Worm (Caenorhabditis elegans) whole organism, L2 larva: ENCODE measurements around the gene lite-1.

Experiments used
- C34F6.9 ChIP-seq: fragments of 150-350 bp; optimal IDR thresholded peaks from 2 replicates; lab custom pipeline; 2014; ENCODE audit warnings: missing biosample characterization, missing genetic modification characterization
- F13H6.1 ChIP-seq: sonication (generic microtip); optimal IDR thresholded peaks from 2 replicates; lab custom pipeline; 2016; ENCODE audit warnings: missing genetic modification characterization, missing compliant biosample characterization
- R02D3.7 ChIP-seq: fragments of 150-350 bp; optimal IDR thresholded peaks from 2 replicates; lab custom pipeline; 2014; ENCODE audit warnings: missing biosample characterization, missing genetic modification characterization
- ZK546.5 ChIP-seq: sonication (generic microtip); optimal IDR thresholded peaks from 2 replicates; lab custom pipeline; 2017; ENCODE audit warnings: missing biosample characterization, missing genetic modification characterization
- alr-1 ChIP-seq: fragments of 150-350 bp; optimal IDR thresholded peaks from 2 replicates; lab custom pipeline; 2014; ENCODE audit warnings: missing biosample characterization, missing genetic modification characterization
- ama-1 ChIP-seq: fragments of 150-350 bp; optimal IDR thresholded peaks from 2 replicates; lab custom pipeline; 2018; ENCODE audit warnings: inconsistent platforms
- blmp-1 ChIP-seq: sonication (generic microtip); optimal IDR thresholded peaks from 2 replicates; lab custom pipeline; 2017; ENCODE audit warnings: missing genetic modification characterization, mild to moderate bottlenecking, missing compliant biosample characterization, antibody characterized with exemption, moderate library complexity; ENCODE audit not compliant: insufficient read depth
- crh-2 ChIP-seq: sonication (generic microtip); optimal IDR thresholded peaks from 2 replicates; lab custom pipeline; 2017; ENCODE audit warnings: missing biosample characterization, missing genetic modification characterization
- dmd-4 ChIP-seq: sonication (generic microtip); optimal IDR thresholded peaks from 2 replicates; lab custom pipeline; 2017; ENCODE audit warnings: missing biosample characterization, missing genetic modification characterization
- elt-1 ChIP-seq: fragments of 150-350 bp; optimal IDR thresholded peaks from 2 replicates; lab custom pipeline; 2014; ENCODE audit warnings: missing biosample characterization, missing genetic modification characterization
- elt-3 ChIP-seq: sonication (generic microtip); optimal IDR thresholded peaks from 2 replicates; lab custom pipeline; 2017; ENCODE audit warnings: missing biosample characterization, missing genetic modification characterization
- fos-1 ChIP-seq: fragments of 150-350 bp; optimal IDR thresholded peaks from 2 replicates; lab custom pipeline; 2014; ENCODE audit warnings: missing biosample characterization, missing genetic modification characterization
- gmeb-1 ChIP-seq: fragments of 150-350 bp; optimal IDR thresholded peaks from 2 replicates; lab custom pipeline; 2014; ENCODE audit warnings: missing biosample characterization, missing genetic modification characterization
- lin-13 ChIP-seq: fragments of 150-350 bp; optimal IDR thresholded peaks from 2 replicates; lab custom pipeline; 2014; ENCODE audit warnings: missing biosample characterization, missing genetic modification reagents, missing genetic modification characterization
- lin-39 ChIP-seq: fragments of 150-350 bp; optimal IDR thresholded peaks from 2 replicates; lab custom pipeline; 2014; ENCODE audit warnings: missing biosample characterization, missing genetic modification reagents, missing genetic modification characterization
- lsy-2 ChIP-seq, 2 experiments: fragments of 150-350 bp in 1 of 2; sonication (generic microtip) in 1 of 2; optimal IDR thresholded peaks; 2 replicates each; lab custom pipeline; 2014 to 2017; ENCODE audit warnings: missing biosample characterization in 2 of 2, missing genetic modification characterization in 2 of 2
- mab-5 ChIP-seq: fragments of 150-350 bp; optimal IDR thresholded peaks from 2 replicates; lab custom pipeline; 2014; ENCODE audit warnings: missing biosample characterization, missing genetic modification characterization
- mbf-1 ChIP-seq: sonication (generic microtip); optimal IDR thresholded peaks from 2 replicates; lab custom pipeline; 2017; ENCODE audit warnings: missing biosample characterization, missing genetic modification characterization
- mdl-1 ChIP-seq, 2 experiments: fragments of 150-350 bp in 1 of 2; sonication (generic microtip) in 1 of 2; optimal IDR thresholded peaks; 2 replicates each; lab custom pipeline; 2017; ENCODE audit warnings: missing biosample characterization in 2 of 2, missing genetic modification characterization in 2 of 2
- nhr-12 ChIP-seq: fragments of 150-350 bp; optimal IDR thresholded peaks from 2 replicates; lab custom pipeline; 2014; ENCODE audit warnings: missing biosample characterization, missing genetic modification characterization
- nhr-129 ChIP-seq: fragments of 150-350 bp; optimal IDR thresholded peaks from 2 replicates; lab custom pipeline; 2014; ENCODE audit warnings: missing biosample characterization, missing genetic modification characterization
- nhr-21 ChIP-seq: fragments of 150-350 bp; optimal IDR thresholded peaks from 2 replicates; lab custom pipeline; 2014; ENCODE audit warnings: missing biosample characterization, missing genetic modification characterization
- nhr-23 ChIP-seq: fragments of 150-350 bp; optimal IDR thresholded peaks from 2 replicates; lab custom pipeline; 2014; ENCODE audit warnings: missing biosample characterization, missing genetic modification reagents, missing genetic modification characterization
- nhr-25 ChIP-seq: fragments of 150-350 bp; sonication (generic microtip); optimal IDR thresholded peaks from 3 replicates; lab custom pipeline; 2014; ENCODE audit warnings: missing biosample characterization, missing genetic modification characterization
- nhr-6 ChIP-seq: fragments of 150-350 bp; optimal IDR thresholded peaks from 2 replicates; lab custom pipeline; 2014; ENCODE audit warnings: missing biosample characterization, missing genetic modification characterization
- peb-1 ChIP-seq: fragments of 150-350 bp; optimal IDR thresholded peaks from 2 replicates; lab custom pipeline; 2014; ENCODE audit warnings: missing biosample characterization, missing genetic modification characterization
- sem-4 ChIP-seq: fragments of 150-350 bp; optimal IDR thresholded peaks from 2 replicates; lab custom pipeline; 2014; ENCODE audit warnings: missing biosample characterization, missing genetic modification reagents, missing genetic modification characterization
- sma-9 ChIP-seq, 2 experiments: fragments of 150-350 bp in 1 of 2; sonication (generic microtip) in 1 of 2; optimal IDR thresholded peaks; 2 replicates each; lab custom pipeline; 2014 to 2016; ENCODE audit warnings: missing genetic modification characterization in 2 of 2, mild to moderate bottlenecking in 1 of 2, missing biosample characterization in 1 of 2, missing compliant biosample characterization in 1 of 2, missing genetic modification reagents in 1 of 2, moderate library complexity in 1 of 2
- unc-39 ChIP-seq: fragments of 150-350 bp; optimal IDR thresholded peaks from 2 replicates; lab custom pipeline; 2014; ENCODE audit warnings: missing biosample characterization, missing genetic modification characterization
- unc-55 ChIP-seq: fragments of 150-350 bp; sonication (generic microtip); optimal IDR thresholded peaks from 3 replicates; lab custom pipeline; 2014; ENCODE audit warnings: missing biosample characterization, missing genetic modification reagents, missing genetic modification characterization
- unc-62 ChIP-seq: fragments of 150-350 bp; optimal IDR thresholded peaks from 2 replicates; lab custom pipeline; 2014; ENCODE audit warnings: missing biosample characterization, missing genetic modification reagents, missing genetic modification characterization
- zag-1 ChIP-seq: fragments of 150-350 bp; optimal IDR thresholded peaks from 2 replicates; lab custom pipeline; 2014; ENCODE audit warnings: missing biosample characterization, missing genetic modification characterization
- ztf-1 ChIP-seq: fragments of 200-800 bp; sonication (Bioruptor generic); conservative IDR thresholded peaks from 2 replicates; pipeline ENCODE4 v1.3.6; 2022; ENCODE audit warnings: missing genetic modification characterization, missing compliant biosample characterization
- ztf-4 ChIP-seq: fragments of 150-350 bp; optimal IDR thresholded peaks from 2 replicates; lab custom pipeline; 2014; ENCODE audit warnings: missing biosample characterization, missing genetic modification characterization

Gene lite-1

DNA sequence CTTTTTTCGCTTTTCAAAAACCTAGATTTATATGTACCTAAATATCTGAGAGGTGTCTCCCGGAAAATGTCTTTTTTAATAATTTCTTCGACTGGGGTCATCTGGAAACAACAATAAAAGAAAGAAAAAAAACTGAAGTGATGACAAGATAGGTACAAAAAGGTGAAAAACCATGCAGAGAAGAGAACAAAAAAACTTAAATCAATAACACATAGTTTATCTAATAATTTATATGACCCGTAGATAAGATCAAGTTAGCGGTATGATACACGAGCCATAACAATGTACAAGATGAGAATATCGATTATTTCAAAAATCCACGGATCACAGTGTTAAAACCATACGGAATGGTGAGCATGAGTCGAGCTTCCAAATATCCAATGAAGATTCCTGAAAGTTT, 24.3 kb downstream of the lite-1 start, which contains the start of gene mtp-18:
mtp-18 (minus strand) TSS at position 101 of the 400 bp plus-strand sequence.
- TF ChIP-seq elt-3 (tag; lab: Kevin White, UChicago) (no peak), lin-13 (GFP tag; lab: Kevin White, UChicago) (no peak), ZK546.5 (tag; lab: Kevin White, UChicago) (no peak), F13H6.1 (tag; lab: Kevin White, UChicago) (no peak)

DNA sequence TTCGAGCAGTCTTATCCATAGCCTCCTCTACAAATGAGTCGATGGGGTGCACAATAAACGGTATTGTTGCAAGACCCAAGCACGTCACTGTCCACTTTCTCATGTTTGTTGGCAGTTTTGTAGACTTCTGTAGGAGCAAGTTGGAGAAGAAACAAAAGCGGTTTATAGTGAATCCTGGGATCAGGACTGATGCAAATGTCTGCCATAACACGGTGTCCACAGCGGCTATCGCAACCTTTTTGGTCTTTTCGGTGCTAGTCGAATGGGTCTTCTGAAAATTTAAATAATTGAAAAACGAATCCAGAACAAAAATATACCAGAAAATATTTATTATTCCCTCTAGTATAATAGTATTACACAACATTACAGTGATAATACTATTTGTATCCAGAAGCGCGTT, 25.2 kb downstream of the lite-1 start:
- TF ChIP-seq nhr-21 (tag; lab: Kevin White, UChicago) (no peak), F13H6.1 (tag; lab: Kevin White, UChicago) (no peak), lsy-2 (tag; optimal IDR thresholded peaks at IDR 0.05; lab: Kevin White, UChicago) (no peak), peb-1 (no peak), elt-1 (tag; lab: Kevin White, UChicago) (no peak)
- TF ChIP-seq, all 48 proteins: peak for 0

- TF ChIP-seq sma-9 (GFP tag; optimal IDR thresholded peaks at IDR 0.05; lab: Kevin White, UChicago) (peak; percentile 80), sma-9 (tag; optimal IDR thresholded peaks at IDR 0.05; lab: Kevin White, UChicago) (no peak), nhr-129 (tag; lab: Kevin White, UChicago) (peak; percentile 79), F13H6.1 (tag; lab: Kevin White, UChicago) (peak; percentile 27), lsy-2 (tag; optimal IDR thresholded peaks at IDR 0.05; lab: Kevin White, UChicago) (peak in 1 of 2 experiments; percentile 48), crh-2 (tag; lab: Kevin White, UChicago) (peak; percentile 59), nhr-25 (tag; lab: Kevin White, UChicago) (peak; percentile 69), mbf-1 (tag; lab: Kevin White, UChicago) (no peak), mdl-1 (tag; optimal IDR thresholded peaks at IDR 0.05; lab: Kevin White, UChicago) (no peak), mab-5 (tag; lab: Kevin White, UChicago) (no peak), nhr-12 (no peak), unc-39 (tag; lab: Kevin White, UChicago) (no peak), nhr-6 (peak; percentile 26), R02D3.7 (no peak), fos-1 (tag; lab: Kevin White, UChicago) (peak; percentile 31), blmp-1 (peak; percentile 88), C34F6.9 (tag; lab: Kevin White, UChicago) (peak; percentile 39), ama-1 (peak; percentile 12), nhr-21 (tag; lab: Kevin White, UChicago) (peak; percentile 27)
Observed at ce11 chrX:6204696-6205232, 25.8 kb downstream of the lite-1 start, which contains the start of gene bca-1. Gene bca-1 (minus strand): TSS chrX:6204746.

ce11 chrX:6203315-6203714, 27.3 kb downstream of the lite-1 start:
- TF ChIP-seq sma-9 (GFP tag; optimal IDR thresholded peaks at IDR 0.05; lab: Kevin White, UChicago) = peak; percentile 21
- TF ChIP-seq sma-9 (tag; optimal IDR thresholded peaks at IDR 0.05; lab: Kevin White, UChicago) = no peak
- TF ChIP-seq R02D3.7 = no peak
- no peak for TF ChIP-seq C34F6.9 (tag; lab: Kevin White, UChicago)
- TF ChIP-seq nhr-129 (tag; lab: Kevin White, UChicago) = no peak
- TF ChIP-seq lin-39 (tag; lab: Kevin White, UChicago) = no peak
- no peak for TF ChIP-seq ama-1
- TF ChIP-seq dmd-4 (tag; lab: Kevin White, UChicago) = no peak

- TF ChIP-seq ztf-4 (tag; lab: Kevin White, UChicago) = peak; percentile 27
- no peak for TF ChIP-seq ztf-1 (GFP tag; lab: Robert Waterston, UW)
- TF ChIP-seq lsy-2 (tag; optimal IDR thresholded peaks at IDR 0.05; lab: Kevin White, UChicago) = peak in 1 of 2 experiments; percentile 27
- peak; percentile 64 for TF ChIP-seq nhr-129 (tag; lab: Kevin White, UChicago)
- TF ChIP-seq blmp-1 = no peak
- TF ChIP-seq alr-1 (tag; lab: Kevin White, UChicago) = no peak
- TF ChIP-seq unc-55 (GFP tag; lab: Kevin White, UChicago) = no peak
- no peak for TF ChIP-seq dmd-4 (tag; lab: Kevin White, UChicago)
- TF ChIP-seq gmeb-1 (tag; lab: Kevin White, UChicago) = no peak
- TF ChIP-seq F13H6.1 (tag; lab: Kevin White, UChicago) = peak; percentile 19
- no peak for TF ChIP-seq sem-4 (tag; lab: Kevin White, UChicago)
- no peak for TF ChIP-seq zag-1 (tag; lab: Kevin White, UChicago)
- no peak for TF ChIP-seq unc-62
- TF ChIP-seq C34F6.9 (tag; lab: Kevin White, UChicago) = peak; percentile 8
- no peak for TF ChIP-seq nhr-23
Observed at ce11 chrX:6202809-6203208, 27.8 kb downstream of the lite-1 start.
